Fruit fly (Drosophila melanogaster) whole organism, adult: Measurements from ENCODE around the gene RpS30.

ENCODE experiments used
- CG7101 ChIP-seq: fragments of 200-800 bp; sonication (Bioruptor generic); optimal IDR thresholded peaks from 2 replicates; lab custom pipeline; 2018; ENCODE audit warnings: missing biosample characterization, mild to moderate bottlenecking, missing genetic modification characterization, moderate library complexity
- Hr96 ChIP-seq: fragments of 200-800 bp; sonication (Bioruptor generic); optimal IDR thresholded peaks from 2 replicates; lab custom pipeline; 2016; ENCODE audit warnings: missing biosample characterization, missing genetic modification characterization
- cnc ChIP-seq, 2 experiments: fragments of >200 bp; optimal IDR thresholded peaks; 2 replicates each; lab custom pipeline; 2017
- kay ChIP-seq: fragments of 200-800 bp; sonication (Bioruptor generic); peaks from one replicate; lab custom pipeline; 2016; ENCODE audit warnings: missing biosample characterization, missing genetic modification characterization, borderline replicate concordance
- toe ChIP-seq: fragments of 200-800 bp; sonication (Bioruptor generic); optimal IDR thresholded peaks from 2 replicates; lab custom pipeline; 2016; ENCODE audit warnings: missing biosample characterization, missing genetic modification characterization

DNA sequence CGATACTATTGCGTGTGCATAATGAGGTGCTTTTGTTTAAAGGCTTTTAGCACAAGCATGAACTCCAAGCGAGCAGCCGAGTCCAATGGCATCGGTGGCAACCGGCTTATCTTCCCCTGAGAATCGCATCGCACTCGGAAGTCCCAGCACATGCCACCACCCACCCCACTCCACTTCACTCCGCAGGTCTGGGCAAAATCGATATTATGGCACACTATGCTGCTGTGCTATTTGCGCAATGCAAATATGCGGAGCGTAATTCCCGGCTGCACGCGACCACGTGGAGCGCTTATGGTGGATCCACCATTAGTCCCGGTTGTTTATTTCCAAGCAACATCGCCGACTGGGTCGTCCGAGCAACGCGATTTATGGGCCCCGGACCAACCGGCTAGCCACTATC, 32.1 kb upstream of the RpS30 start:
- no peak for TF ChIP-seq toe
- TF ChIP-seq cnc (optimal IDR thresholded peaks at IDR 0.05; lab: Kevin White, UChicago) = no peak
- TF ChIP-seq kay (GFP tag; lab: Kevin White, UChicago) = no peak
- no peak for TF ChIP-seq CG7101 (tag; lab: Kevin White, UChicago)
- no peak for TF ChIP-seq Hr96 (GFP tag; lab: Kevin White, UChicago)
